Worm (Caenorhabditis elegans): ENCODE results near the gene C52B9.8.

The C52B9.8 gene

DNA sequence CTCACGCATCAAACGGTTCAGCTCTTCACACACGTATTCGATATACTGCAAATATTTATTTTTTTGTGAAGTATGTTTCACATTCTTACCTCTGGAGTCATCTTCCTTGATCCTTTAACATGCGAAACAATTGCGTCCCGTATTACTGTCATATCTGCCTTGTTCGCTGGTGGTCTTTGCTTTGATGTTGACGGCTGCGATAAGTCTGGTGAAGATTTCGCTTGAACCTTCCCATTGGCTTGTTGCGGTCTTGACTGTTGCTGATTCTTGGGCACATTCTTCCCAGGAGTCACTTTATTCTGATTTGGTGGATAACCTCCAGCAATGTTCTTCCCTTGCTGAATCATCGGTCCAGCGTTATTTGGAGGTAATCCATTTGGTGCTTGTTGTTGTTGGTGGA is 8.4 kb downstream of the C52B9.8 start:
- TF ChIP-seq B0310.2 (tag; optimal IDR thresholded peaks at IDR 0.05) (no peak), aly-1 (tag; optimal IDR thresholded peaks at IDR 0.05) (no peak), tra-4 (tag; optimal IDR thresholded peaks at IDR 0.05) (no peak)

ce11 chrX:4297452-4297851 is 14.1 kb downstream of the C52B9.8 start, which contains the start of gene paf-2:
Gene paf-2 (minus strand): TSS chrX:4297741.
- TF ChIP-seq tra-4 (tag; optimal IDR thresholded peaks at IDR 0.05), result no peak
- no peak for TF ChIP-seq ama-1 (optimal IDR thresholded peaks at IDR 0.05)
- no peak for TF ChIP-seq ceh-36 (tag; optimal IDR thresholded peaks at IDR 0.05)
- TF ChIP-seq sea-1 (GFP tag; conservative IDR thresholded peaks at IDR 0.05), result no peak
- no peak for TF ChIP-seq hmg-4 (GFP tag; optimal IDR thresholded peaks at IDR 0.05)
- TF ChIP-seq hnd-1 (tag; optimal IDR thresholded peaks at IDR 0.05), result no peak
- no peak for TF ChIP-seq hmbx-1 (tag; optimal IDR thresholded peaks at IDR 0.05)
- TF ChIP-seq tbx-11 (GFP tag; IDR thresholded peaks at IDR 0.05), result no peak
- TF ChIP-seq flt-1 (GFP tag; IDR thresholded peaks at IDR 0.05), result no peak
- no peak for TF ChIP-seq tbx-37 (GFP tag; conservative IDR thresholded peaks at IDR 0.05)
- no peak for TF ChIP-seq ets-7 (tag; optimal IDR thresholded peaks at IDR 0.05)
- no peak for TF ChIP-seq pes-1 (GFP tag; IDR thresholded peaks at IDR 0.05)
- TF ChIP-seq B0310.2 (tag; optimal IDR thresholded peaks at IDR 0.05), result no peak
- TF ChIP-seq F13C5.2 (tag; optimal IDR thresholded peaks at IDR 0.05), result no peak

ce11 chrX:4295917-4296316 is 15.7 kb downstream of the C52B9.8 start:
- no peak for TF ChIP-seq tra-4 (tag; optimal IDR thresholded peaks at IDR 0.05)
- TF ChIP-seq hmg-4 (GFP tag; optimal IDR thresholded peaks at IDR 0.05), result no peak
- no peak for TF ChIP-seq ama-1 (optimal IDR thresholded peaks at IDR 0.05)
- no peak for TF ChIP-seq ceh-13 (GFP tag; optimal IDR thresholded peaks at IDR 0.05)
- no peak for TF ChIP-seq F13C5.2 (tag; optimal IDR thresholded peaks at IDR 0.05)
- no peak for TF ChIP-seq B0310.2 (tag; optimal IDR thresholded peaks at IDR 0.05)

DNA sequence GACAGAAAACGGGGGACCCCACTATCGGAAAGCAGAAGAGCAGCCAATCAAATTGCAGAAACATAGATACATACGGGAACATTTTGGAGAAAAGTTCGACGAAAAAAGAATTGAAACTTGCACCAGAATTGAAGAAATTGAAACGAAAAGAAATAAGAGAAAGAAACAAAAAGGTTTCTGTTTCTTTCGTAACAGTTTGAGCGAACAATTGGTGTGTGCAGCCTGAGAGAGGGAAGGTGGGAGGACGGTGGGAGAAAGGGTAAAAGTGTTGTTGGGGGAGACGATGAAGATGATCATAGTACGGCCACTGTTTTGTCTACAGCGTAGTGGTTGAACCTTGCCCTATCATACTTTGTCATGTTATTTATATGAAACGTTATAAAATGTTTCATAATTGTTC is 16.6 kb downstream of the C52B9.8 start:
- TF ChIP-seq sea-1 (GFP tag; conservative IDR thresholded peaks at IDR 0.05), result no peak
- TF ChIP-seq F13C5.2 (tag; optimal IDR thresholded peaks at IDR 0.05), result no peak
- no peak for TF ChIP-seq B0310.2 (tag; optimal IDR thresholded peaks at IDR 0.05)
- no peak for TF ChIP-seq ets-7 (tag; optimal IDR thresholded peaks at IDR 0.05)
- TF ChIP-seq aly-1 (tag; optimal IDR thresholded peaks at IDR 0.05), result no peak
- TF ChIP-seq hmbx-1 (tag; optimal IDR thresholded peaks at IDR 0.05), result no peak
- TF ChIP-seq scrt-1 (GFP tag; IDR thresholded peaks at IDR 0.05), result no peak
- no peak for TF ChIP-seq hnd-1 (tag; optimal IDR thresholded peaks at IDR 0.05)
- no peak for TF ChIP-seq flt-1 (GFP tag; IDR thresholded peaks at IDR 0.05)
- TF ChIP-seq ceh-36 (tag; optimal IDR thresholded peaks at IDR 0.05), result no peak
- TF ChIP-seq ceh-13 (GFP tag; optimal IDR thresholded peaks at IDR 0.05), result no peak
- TF ChIP-seq tra-4 (tag; optimal IDR thresholded peaks at IDR 0.05), result no peak
- TF ChIP-seq hmg-4 (GFP tag; optimal IDR thresholded peaks at IDR 0.05), result no peak
- TF ChIP-seq ama-1 (optimal IDR thresholded peaks at IDR 0.05), result no peak
- TF ChIP-seq pes-1 (GFP tag; IDR thresholded peaks at IDR 0.05), result no peak
- no peak for TF ChIP-seq tbx-37 (GFP tag; conservative IDR thresholded peaks at IDR 0.05)
- TF ChIP-seq tbx-11 (GFP tag; IDR thresholded peaks at IDR 0.05), result no peak

- TF ChIP-seq flt-1 (GFP tag; IDR thresholded peaks at IDR 0.05) (no peak), scrt-1 (GFP tag; IDR thresholded peaks at IDR 0.05) (no peak), tbx-11 (GFP tag; IDR thresholded peaks at IDR 0.05) (no peak), hnd-1 (tag; optimal IDR thresholded peaks at IDR 0.05) (no peak), aly-1 (tag; optimal IDR thresholded peaks at IDR 0.05) (no peak), ets-7 (tag; optimal IDR thresholded peaks at IDR 0.05) (no peak), tbx-37 (GFP tag; conservative IDR thresholded peaks at IDR 0.05) (no peak), F13C5.2 (tag; optimal IDR thresholded peaks at IDR 0.05) (no peak), tra-4 (tag; optimal IDR thresholded peaks at IDR 0.05) (no peak), B0310.2 (tag; optimal IDR thresholded peaks at IDR 0.05) (no peak), hmbx-1 (tag; optimal IDR thresholded peaks at IDR 0.05) (no peak), pes-1 (GFP tag; IDR thresholded peaks at IDR 0.05) (no peak), sea-1 (GFP tag; conservative IDR thresholded peaks at IDR 0.05) (no peak), ama-1 (optimal IDR thresholded peaks at IDR 0.05) (no peak)
These were observed 21.8 kb downstream of the C52B9.8 start for ce11 chrX:4289805-4290204.

- no peak for TF ChIP-seq ets-7 (tag; optimal IDR thresholded peaks at IDR 0.05)
These were observed 25.8 kb downstream of the C52B9.8 start, which contains the start of gene cka-2 for ce11 chrX:4285669-4286174. Gene cka-2 (plus strand): TSS chrX:4286124.

- TF ChIP-seq hmg-4 (GFP tag; optimal IDR thresholded peaks at IDR 0.05) (no peak), hmbx-1 (tag; optimal IDR thresholded peaks at IDR 0.05) (no peak), tbx-11 (GFP tag; IDR thresholded peaks at IDR 0.05) (no peak), tbx-37 (GFP tag; conservative IDR thresholded peaks at IDR 0.05) (no peak), hnd-1 (tag; optimal IDR thresholded peaks at IDR 0.05) (no peak), ceh-13 (GFP tag; optimal IDR thresholded peaks at IDR 0.05) (no peak), ets-7 (tag; optimal IDR thresholded peaks at IDR 0.05) (no peak), aly-1 (tag; optimal IDR thresholded peaks at IDR 0.05) (no peak), pes-1 (GFP tag; IDR thresholded peaks at IDR 0.05) (no peak), sea-1 (GFP tag; conservative IDR thresholded peaks at IDR 0.05) (no peak), flt-1 (GFP tag; IDR thresholded peaks at IDR 0.05) (no peak), tra-4 (tag; optimal IDR thresholded peaks at IDR 0.05) (no peak), B0310.2 (tag; optimal IDR thresholded peaks at IDR 0.05) (no peak), ceh-36 (tag; optimal IDR thresholded peaks at IDR 0.05) (no peak), ama-1 (optimal IDR thresholded peaks at IDR 0.05) (no peak)
These were observed 27.1 kb downstream of the C52B9.8 start for ce11 chrX:4284470-4284869.

DNA sequence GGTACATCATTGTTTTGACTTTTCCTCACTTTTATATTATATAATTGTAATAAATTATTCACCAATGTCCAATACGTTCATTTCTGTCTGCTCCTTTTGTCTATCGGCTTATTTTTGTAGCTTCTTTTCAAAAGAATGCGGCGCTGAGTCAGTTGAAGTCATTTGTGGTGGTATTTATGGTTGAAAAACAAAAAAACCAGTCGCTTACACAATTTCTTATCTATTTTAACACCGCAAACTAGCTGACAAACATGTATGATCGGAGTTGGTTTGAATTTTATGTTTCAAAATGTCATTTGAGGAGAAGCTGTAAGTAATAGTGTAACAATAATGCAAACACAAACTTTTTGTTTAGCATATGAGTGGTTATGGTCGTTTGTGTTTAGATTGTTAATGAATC is 27.6 kb downstream of the C52B9.8 start, which contains the start of gene ets-10:
TSS of gene ets-10 (plus strand) at position 201 of the 400 bp plus-strand sequence.
- TF ChIP-seq scrt-1 (GFP tag; IDR thresholded peaks at IDR 0.05) (no peak), pes-1 (GFP tag; IDR thresholded peaks at IDR 0.05) (no peak), ama-1 (optimal IDR thresholded peaks at IDR 0.05) (no peak), hmbx-1 (tag; optimal IDR thresholded peaks at IDR 0.05) (no peak), sea-1 (GFP tag; conservative IDR thresholded peaks at IDR 0.05) (no peak), tra-4 (tag; optimal IDR thresholded peaks at IDR 0.05) (no peak), tbx-37 (GFP tag; conservative IDR thresholded peaks at IDR 0.05) (no peak), aly-1 (tag; optimal IDR thresholded peaks at IDR 0.05) (no peak), tbx-11 (GFP tag; IDR thresholded peaks at IDR 0.05) (no peak)

All from whole organism, early embryonic.